Worm (Caenorhabditis elegans) whole organism, L3 larva: ENCODE results near the gene exh-1.

Source experiments
- egl-27 ChIP-seq: sonication (generic microtip); optimal IDR thresholded peaks from 4 replicates; lab custom pipeline; 2017; ENCODE audit warnings: missing biosample characterization, missing genetic modification reagents, missing genetic modification characterization
- egl-5 ChIP-seq: fragments of 150-350 bp; optimal IDR thresholded peaks from 2 replicates; lab custom pipeline; 2017; ENCODE audit warnings: missing biosample characterization, missing genetic modification reagents, missing genetic modification characterization, inconsistent platforms
- nfya-1 ChIP-seq: sonication (generic microtip); optimal IDR thresholded peaks from 2 replicates; lab custom pipeline; 2017; ENCODE audit warnings: missing genetic modification characterization, mild to moderate bottlenecking, missing compliant biosample characterization, antibody characterized with exemption, moderate library complexity; ENCODE audit not compliant: insufficient read depth

DNA sequence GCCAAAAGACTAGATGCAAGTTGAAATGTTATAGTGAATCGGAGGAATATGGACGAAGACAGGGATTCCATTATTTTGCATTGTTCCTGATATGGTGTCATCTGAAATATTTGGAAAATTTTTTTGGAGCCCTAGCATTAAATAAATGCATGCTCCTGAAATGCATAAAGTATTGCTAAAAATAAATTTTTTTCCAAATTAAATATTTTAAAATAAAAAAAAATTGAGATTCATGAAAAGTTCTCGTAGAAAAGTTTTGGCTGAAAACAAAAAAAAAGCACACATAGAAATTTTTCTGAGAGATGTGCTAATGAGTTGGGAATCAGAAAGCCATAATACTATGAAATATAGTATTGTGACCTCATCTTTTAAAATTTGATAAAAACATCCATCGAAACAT lies 1.8 kb upstream of the exh-1 start, which contains the start of gene srab-7:
- TF ChIP-seq egl-5 (tag; lab: Kevin White, UChicago) (no peak), egl-27 (tag; lab: Kevin White, UChicago) (no peak), nfya-1 (tag; lab: Kevin White, UChicago) (no peak)
